Worm (Caenorhabditis elegans) whole organism, mixed stage, embryonic: Measurements from ENCODE around the gene rsp-2.

Experiments used
- elt-3 ChIP-seq: fragments of 150-350 bp; optimal IDR thresholded peaks from 2 replicates; lab custom pipeline; 2014; ENCODE audit warnings: missing biosample characterization, missing genetic modification characterization
- nhr-76 ChIP-seq: sonication (generic microtip); optimal IDR thresholded peaks from 2 replicates; lab custom pipeline; 2017; ENCODE audit warnings: missing biosample characterization, missing genetic modification characterization
- snpc-4 ChIP-seq: fragments of 150-350 bp; optimal IDR thresholded peaks from 2 replicates; lab custom pipeline; 2014; ENCODE audit warnings: missing biosample characterization, missing genetic modification characterization
- sptf-1 ChIP-seq: sonication (generic microtip); optimal IDR thresholded peaks from 2 replicates; lab custom pipeline; 2017; ENCODE audit warnings: mild to moderate bottlenecking, missing genetic modification characterization, moderate library complexity, missing compliant biosample characterization
- tbx-8 ChIP-seq: fragments of 200-800 bp; sonication (Bioruptor generic); optimal IDR thresholded peaks from 2 replicates; lab custom pipeline; 2018; ENCODE audit warnings: mild to moderate bottlenecking, missing genetic modification characterization, moderate library complexity, missing compliant biosample characterization

DNA sequence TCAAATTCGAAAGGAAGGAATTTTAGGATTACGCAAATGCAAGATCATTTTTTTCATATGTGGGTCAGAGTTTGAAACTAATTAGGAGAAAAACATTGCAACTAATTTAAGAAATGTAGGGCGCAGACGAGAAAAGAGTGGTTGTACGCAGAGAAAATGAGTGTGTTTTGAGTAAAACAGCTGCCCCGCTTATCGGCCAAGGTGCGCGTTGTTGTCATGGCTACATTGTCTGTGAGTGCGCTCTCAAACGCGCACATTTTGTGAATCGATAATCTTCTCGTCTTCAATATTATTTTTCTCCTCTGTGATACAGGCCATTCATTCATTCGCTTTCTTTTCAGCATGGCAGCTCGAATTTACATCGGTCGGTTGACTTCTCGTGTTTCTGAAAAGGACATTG lies 884 bp upstream of the rsp-2 start:
- TF ChIP-seq nhr-76 (tag; lab: Kevin White, UChicago) (no peak), snpc-4 (tag; lab: Kevin White, UChicago) (no peak), elt-3 (tag; lab: Kevin White, UChicago) (no peak), tbx-8 (GFP tag; lab: Kevin White, UChicago) (no peak), sptf-1 (tag; lab: Kevin White, UChicago) (no peak)
